Worm (Caenorhabditis elegans) whole organism, L3 larva: Measurements from ENCODE around the gene dct-6.

Experiments
- ZK546.5 ChIP-seq: sonication (generic microtip); optimal IDR thresholded peaks from 2 replicates; lab custom pipeline; 2017; ENCODE audit warnings: missing biosample characterization, missing genetic modification characterization
- ama-1 ChIP-seq: fragments of 150-350 bp; optimal IDR thresholded peaks from 2 replicates; lab custom pipeline; 2018
- ceh-16 ChIP-seq: sonication (generic microtip); optimal IDR thresholded peaks from 2 replicates; lab custom pipeline; 2017; ENCODE audit warnings: missing biosample characterization, missing genetic modification characterization
- ceh-9 ChIP-seq: sonication (generic microtip); optimal IDR thresholded peaks from 2 replicates; lab custom pipeline; 2018; ENCODE audit warnings: missing biosample characterization, missing genetic modification characterization
- daf-12 ChIP-seq: fragments of 150-350 bp; optimal IDR thresholded peaks from 2 replicates; lab custom pipeline; 2014; ENCODE audit warnings: missing biosample characterization, missing genetic modification reagents, missing genetic modification characterization
- egl-5 ChIP-seq: fragments of 150-350 bp; optimal IDR thresholded peaks from 2 replicates; lab custom pipeline; 2017; ENCODE audit warnings: missing biosample characterization, missing genetic modification reagents, missing genetic modification characterization, inconsistent platforms
- elt-1 ChIP-seq: fragments of 150-350 bp; optimal IDR thresholded peaks from 2 replicates; lab custom pipeline; 2014; ENCODE audit warnings: missing biosample characterization, missing genetic modification characterization
- elt-2 ChIP-seq: sonication (generic microtip); optimal IDR thresholded peaks from 2 replicates; lab custom pipeline; 2016; ENCODE audit warnings: missing genetic modification reagents, mild to moderate bottlenecking, missing genetic modification characterization, missing compliant biosample characterization
- elt-3 ChIP-seq, 3 experiments: fragments of 150-350 bp in 1 of 3; sonication (generic microtip) in 2 of 3; optimal IDR thresholded peaks; 2 replicates in 2 of 3; 4 replicates in 1 of 3; lab custom pipeline; 2014 to 2017; ENCODE audit warnings: missing biosample characterization in 3 of 3, missing genetic modification characterization in 3 of 3
- fkh-10 ChIP-seq: sonication (generic microtip); optimal IDR thresholded peaks from 2 replicates; lab custom pipeline; 2017; ENCODE audit warnings: missing biosample characterization, missing genetic modification reagents, missing genetic modification characterization
- fos-1 ChIP-seq: fragments of 150-350 bp; optimal IDR thresholded peaks from 2 replicates; lab custom pipeline; 2014; ENCODE audit warnings: missing biosample characterization, missing genetic modification characterization
- jun-1 ChIP-seq: fragments of 150-350 bp; optimal IDR thresholded peaks from 2 replicates; lab custom pipeline; 2014; ENCODE audit warnings: missing biosample characterization, missing genetic modification reagents, missing genetic modification characterization
- lin-39 ChIP-seq: fragments of 150-350 bp; optimal IDR thresholded peaks from 2 replicates; lab custom pipeline; 2018; ENCODE audit warnings: missing biosample characterization, missing genetic modification reagents, missing genetic modification characterization
- lsy-12 ChIP-seq: sonication (generic microtip); optimal IDR thresholded peaks from 2 replicates; lab custom pipeline; 2016; ENCODE audit warnings: mild to moderate bottlenecking, missing genetic modification characterization, missing compliant biosample characterization
- nfya-1 ChIP-seq: sonication (generic microtip); optimal IDR thresholded peaks from 2 replicates; lab custom pipeline; 2017; ENCODE audit warnings: missing genetic modification characterization, mild to moderate bottlenecking, missing compliant biosample characterization, antibody characterized with exemption, moderate library complexity; ENCODE audit not compliant: insufficient read depth
- nhr-23 ChIP-seq: fragments of 150-350 bp; optimal IDR thresholded peaks from 2 replicates; lab custom pipeline; 2014; ENCODE audit warnings: missing biosample characterization, missing genetic modification reagents, missing genetic modification characterization
- nhr-237 ChIP-seq: fragments of 150-350 bp; optimal IDR thresholded peaks from 2 replicates; lab custom pipeline; 2014; ENCODE audit warnings: missing biosample characterization, missing genetic modification characterization
- nhr-25 ChIP-seq: sonication (generic microtip); optimal IDR thresholded peaks from 2 replicates; lab custom pipeline; 2017; ENCODE audit warnings: missing biosample characterization, missing genetic modification characterization
- nhr-28 ChIP-seq: fragments of 150-350 bp; optimal IDR thresholded peaks from 2 replicates; lab custom pipeline; 2014; ENCODE audit warnings: missing biosample characterization, missing genetic modification characterization
- nhr-43 ChIP-seq: sonication (generic microtip); optimal IDR thresholded peaks from 2 replicates; lab custom pipeline; 2016; ENCODE audit warnings: mild to moderate bottlenecking, missing genetic modification characterization, missing compliant biosample characterization; ENCODE audit not compliant: poor library complexity, severe bottlenecking
- nhr-76 ChIP-seq: fragments of 150-350 bp; sonication (generic microtip); optimal IDR thresholded peaks from 5 replicates; lab custom pipeline; 2014; ENCODE audit warnings: missing biosample characterization, missing genetic modification characterization
- pha-4 ChIP-seq: fragments of 150-350 bp; optimal IDR thresholded peaks from 2 replicates; lab custom pipeline; 2014; ENCODE audit warnings: missing biosample characterization, missing genetic modification reagents, missing genetic modification characterization
- pqm-1 ChIP-seq: fragments of 150-350 bp; optimal IDR thresholded peaks from 2 replicates; lab custom pipeline; 2017; ENCODE audit warnings: missing biosample characterization, missing genetic modification characterization, inconsistent platforms
- sea-2 ChIP-seq: fragments of 150-350 bp; sonication (generic microtip); optimal IDR thresholded peaks from 4 replicates; lab custom pipeline; 2014; ENCODE audit warnings: missing biosample characterization, missing genetic modification reagents, missing genetic modification characterization
- skn-1 ChIP-seq: fragments of 150-350 bp; optimal IDR thresholded peaks from 2 replicates; lab custom pipeline; 2014; ENCODE audit warnings: missing biosample characterization, missing genetic modification characterization
- snpc-4 ChIP-seq: fragments of 150-350 bp; optimal IDR thresholded peaks from 2 replicates; lab custom pipeline; 2014; ENCODE audit warnings: missing biosample characterization, missing genetic modification characterization
- tbx-2 ChIP-seq: sonication (generic microtip); optimal IDR thresholded peaks from 2 replicates; lab custom pipeline; 2016; ENCODE audit warnings: mild to moderate bottlenecking, missing genetic modification characterization, missing compliant biosample characterization
- unc-62 ChIP-seq: fragments of 150-350 bp; sonication (generic microtip); optimal IDR thresholded peaks from 4 replicates; lab custom pipeline; 2014; ENCODE audit warnings: missing biosample characterization, missing genetic modification reagents, missing genetic modification characterization
- ztf-4 ChIP-seq: fragments of 150-350 bp; optimal IDR thresholded peaks from 2 replicates; lab custom pipeline; 2014; ENCODE audit warnings: missing biosample characterization, missing genetic modification characterization

The dct-6 gene

ce11 chrIII:5980274-5980918 is 14.2 kb downstream of the dct-6 start:
- TF ChIP-seq pha-4 (tag; lab: Kevin White, UChicago), result peak; percentile 93
- TF ChIP-seq ztf-4 (tag; lab: Kevin White, UChicago), result no peak
- no peak for TF ChIP-seq ama-1
- peak; percentile 30 for TF ChIP-seq elt-2 (tag; lab: Kevin White, UChicago)
- no peak for TF ChIP-seq tbx-2 (tag; lab: Kevin White, UChicago)
- TF ChIP-seq jun-1 (tag; lab: Kevin White, UChicago), result no peak
- TF ChIP-seq nhr-23, result no peak
- no peak for TF ChIP-seq lsy-12 (tag; lab: Kevin White, UChicago)

ce11 chrIII:5981407-5981806 is 15.2 kb downstream of the dct-6 start:
- TF ChIP-seq snpc-4 (tag; lab: Kevin White, UChicago), result no peak
- no peak for TF ChIP-seq elt-3 (tag; optimal IDR thresholded peaks at IDR 0.05; lab: Kevin White, UChicago)
- TF ChIP-seq nhr-43 (tag; lab: Kevin White, UChicago), result no peak
- peak; percentile 88 for TF ChIP-seq elt-2 (tag; lab: Kevin White, UChicago)
- no peak for TF ChIP-seq fkh-10 (GFP tag; lab: Kevin White, UChicago)
- no peak for TF ChIP-seq nhr-237 (tag; lab: Kevin White, UChicago)
- TF ChIP-seq skn-1 (tag; lab: Kevin White, UChicago), result peak; percentile 83
- peak; percentile 50 for TF ChIP-seq jun-1 (tag; lab: Kevin White, UChicago)
- TF ChIP-seq fos-1 (tag; lab: Kevin White, UChicago), result no peak
- TF ChIP-seq ama-1, result no peak
- TF ChIP-seq ceh-16, result no peak
- TF ChIP-seq egl-5 (tag; lab: Kevin White, UChicago), result no peak
- TF ChIP-seq pha-4 (tag; lab: Kevin White, UChicago), result peak; percentile 1
- peak; percentile 85 for TF ChIP-seq pqm-1 (tag; lab: Kevin White, UChicago)

- TF ChIP-seq nhr-28 (tag; lab: Kevin White, UChicago) (no peak), elt-2 (tag; lab: Kevin White, UChicago) (no peak), ZK546.5 (tag; lab: Kevin White, UChicago) (no peak), egl-5 (tag; lab: Kevin White, UChicago) (no peak), fos-1 (tag; lab: Kevin White, UChicago) (no peak), tbx-2 (tag; lab: Kevin White, UChicago) (no peak), fkh-10 (GFP tag; lab: Kevin White, UChicago) (no peak), nhr-76 (tag; lab: Kevin White, UChicago) (no peak), nfya-1 (tag; lab: Kevin White, UChicago) (no peak), unc-62 (no peak)
Observed at ce11 chrIII:5982026-5982425, 15.8 kb downstream of the dct-6 start, which contains the start of gene frm-2. Gene frm-2, minus strand, starts transcription at chrIII:5982126.

ce11 chrIII:5982753-5983390 is 16.7 kb downstream of the dct-6 start:
- TF ChIP-seq nhr-237 (tag; lab: Kevin White, UChicago) (no peak), nhr-25 (tag; lab: Kevin White, UChicago) (peak; percentile 55), pha-4 (tag; lab: Kevin White, UChicago) (peak; percentile 46), nhr-23 (peak; percentile 20), ceh-9 (tag; lab: Kevin White, UChicago) (no peak), nfya-1 (tag; lab: Kevin White, UChicago) (no peak), elt-1 (no peak)
- TF ChIP-seq, all 47 proteins: peak for 3

- TF ChIP-seq nhr-25 (tag; lab: Kevin White, UChicago) (no peak), sea-2 (GFP tag; lab: Kevin White, UChicago) (no peak), daf-12 (no peak)
Observed at ce11 chrIII:5985340-5985739, 19.1 kb downstream of the dct-6 start, which contains the start of gene T04C9.3. Gene T04C9.3, plus strand, starts transcription at chrIII:5985640.

ce11 chrIII:5988010-5988409 is 21.8 kb downstream of the dct-6 start:
- peak; percentile 63 for TF ChIP-seq egl-5 (tag; lab: Kevin White, UChicago)
- TF ChIP-seq elt-1, result no peak
- TF ChIP-seq nfya-1 (tag; lab: Kevin White, UChicago), result peak; percentile 63
- peak; percentile 74 for TF ChIP-seq lin-39 (tag; lab: Kevin White, UChicago)
- TF ChIP-seq, all 47 proteins: peak for 3
